Worm (Caenorhabditis elegans): ENCODE results near the gene fbf-2.

The fbf-2 gene

DNA sequence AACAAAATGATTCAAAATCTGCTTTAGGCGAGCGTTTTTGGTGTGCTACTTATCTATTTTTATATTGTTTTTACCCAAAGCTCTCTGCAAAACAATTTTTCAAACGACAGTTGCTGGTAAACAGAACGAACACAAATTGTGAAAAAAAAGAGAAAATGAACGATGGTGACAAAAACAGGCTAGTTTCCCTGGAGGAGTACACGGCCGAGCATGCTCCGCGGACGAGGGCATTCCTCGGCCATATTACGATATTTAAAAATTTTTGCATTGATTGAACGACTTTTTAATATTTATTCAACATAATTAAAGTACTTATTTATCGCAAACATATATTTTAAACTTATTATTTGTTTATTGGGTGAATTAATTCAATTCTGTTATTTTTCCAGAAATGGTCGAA, 6.2 kb upstream of the fbf-2 start, which contains the start of the genes tpp-2 and rbbp-5 (continued):
- TF ChIP-seq sox-4 (tag; optimal IDR thresholded peaks at IDR 0.05) (no peak), nfya-1 (tag; optimal IDR thresholded peaks at IDR 0.05) (no peak), T23F11.4 (GFP tag; optimal IDR thresholded peaks at IDR 0.05) (no peak), fkh-10 (GFP tag; optimal IDR thresholded peaks at IDR 0.05) (no peak), syd-9 (tag; optimal IDR thresholded peaks at IDR 0.05) (no peak), ceh-34 (tag; optimal IDR thresholded peaks at IDR 0.05) (peak; percentile 2), ama-1 (optimal IDR thresholded peaks at IDR 0.05) (no peak), K09A11.1 (tag; optimal IDR thresholded peaks at IDR 0.05; ENCODE audit: insufficient read depth) (no peak), ceh-24 (tag; optimal IDR thresholded peaks at IDR 0.05) (no peak), tbx-7 (tag; optimal IDR thresholded peaks at IDR 0.05) (peak; percentile 65), C08G9.2 (tag; optimal IDR thresholded peaks at IDR 0.05) (peak; percentile 82), fax-1 (tag; optimal IDR thresholded peaks at IDR 0.05) (peak; percentile 49), elt-2 (tag; optimal IDR thresholded peaks at IDR 0.05) (no peak), ceh-18 (tag; optimal IDR thresholded peaks at IDR 0.05) (no peak), ets-4 (tag; optimal IDR thresholded peaks at IDR 0.05) (peak; percentile 83), pros-1 (tag; optimal IDR thresholded peaks at IDR 0.05) (no peak), ceh-9 (tag; optimal IDR thresholded peaks at IDR 0.05) (no peak), pha-4 (tag; optimal IDR thresholded peaks at IDR 0.05) (no peak), ceh-22 (tag; optimal IDR thresholded peaks at IDR 0.05) (no peak), Y22D7AL.16 (tag; optimal IDR thresholded peaks at IDR 0.05) (no peak), elt-4 (tag; optimal IDR thresholded peaks at IDR 0.05) (no peak), fkh-6 (tag; optimal IDR thresholded peaks at IDR 0.05) (peak; percentile 15), lin-11 (tag; optimal IDR thresholded peaks at IDR 0.05) (no peak), mec-3 (tag; optimal IDR thresholded peaks at IDR 0.05; ENCODE audit: borderline replicate concordance) (no peak), unc-86 (tag; optimal IDR thresholded peaks at IDR 0.05) (no peak)

- TF ChIP-seq odd-2 (tag; optimal IDR thresholded peaks at IDR 0.05): no peak
- no peak for TF ChIP-seq pqm-1 (tag; optimal IDR thresholded peaks at IDR 0.05)
- TF ChIP-seq madf-2 (tag; optimal IDR thresholded peaks at IDR 0.05): no peak
These were observed 8.7 kb downstream of the fbf-2 start, which contains the start of gene F21H12.3 for ce11 chrII:6082620-6083019. TSS of gene F21H12.3 (plus strand) at chrII:6082920.

- TF ChIP-seq elt-4 (tag; optimal IDR thresholded peaks at IDR 0.05) (no peak), F13H6.1 (tag; optimal IDR thresholded peaks at IDR 0.05) (no peak), K02D7.2 (tag; optimal IDR thresholded peaks at IDR 0.05) (no peak), hlh-13 (GFP tag; optimal IDR thresholded peaks at IDR 0.05) (no peak), pat-9 (tag; optimal IDR thresholded peaks at IDR 0.05) (no peak), nhr-232 (tag; optimal IDR thresholded peaks at IDR 0.05) (no peak), unc-3 (GFP tag; conservative IDR thresholded peaks at IDR 0.05) (no peak), unc-3 (tag; optimal IDR thresholded peaks at IDR 0.05) (no peak), che-1 (tag; optimal IDR thresholded peaks at IDR 0.05) (no peak)
These were observed 10.5 kb downstream of the fbf-2 start, which contains the start of gene fbf-1 for ce11 chrII:6080743-6081142. TSS of gene fbf-1 (minus strand) at chrII:6080843.

ce11 chrII:6077604-6078003, 13.7 kb downstream of the fbf-2 start, which contains the start of gene H12I13.6:
TSS of gene H12I13.6 (plus strand) at chrII:6077904.
- no peak for TF ChIP-seq ceh-18 (tag; optimal IDR thresholded peaks at IDR 0.05)
- TF ChIP-seq rnt-1 (tag; optimal IDR thresholded peaks at IDR 0.05): no peak
- TF ChIP-seq lim-6 (tag; optimal IDR thresholded peaks at IDR 0.05): no peak
- TF ChIP-seq ztf-16 (tag; optimal IDR thresholded peaks at IDR 0.05): no peak
- no peak for TF ChIP-seq ceh-6 (GFP tag; optimal IDR thresholded peaks at IDR 0.05)
- TF ChIP-seq ref-2 (tag; optimal IDR thresholded peaks at IDR 0.05): no peak
- no peak for TF ChIP-seq syd-9 (tag; optimal IDR thresholded peaks at IDR 0.05)

All from whole organism, late embryonic.